Worm (Caenorhabditis elegans): ENCODE measurements around the gene sucg-1.

The sucg-1 gene

DNA sequence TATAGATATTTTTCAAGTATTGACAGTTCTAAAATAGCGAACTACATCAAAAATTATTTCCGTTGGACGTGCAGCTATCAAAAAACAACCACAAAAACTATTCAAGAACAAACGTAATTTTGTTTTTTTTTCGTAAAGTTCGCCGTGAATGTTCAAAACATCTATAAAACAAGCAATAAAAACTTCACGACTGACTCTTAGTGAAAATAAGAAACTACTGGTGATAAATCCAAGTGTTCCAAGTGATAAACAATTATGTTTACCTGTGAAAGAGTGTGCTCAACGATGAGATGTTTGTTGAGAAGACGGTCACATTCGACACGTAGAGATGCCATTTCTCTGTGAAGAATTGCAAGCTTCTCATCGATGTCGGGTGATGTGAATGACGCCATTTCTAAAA is 5.9 kb upstream of the sucg-1 start, which contains the start of gene C50F7.6:
Gene C50F7.6 (minus strand): TSS at position 394 of the 400 bp plus-strand sequence.
- TF ChIP-seq egl-5 (tag; optimal IDR thresholded peaks at IDR 0.05) = peak; percentile 53
- no peak for TF ChIP-seq ceh-82 (tag; optimal IDR thresholded peaks at IDR 0.05)
- TF ChIP-seq nhr-76 (tag; optimal IDR thresholded peaks at IDR 0.05) = no peak
- no peak for TF ChIP-seq elt-1 (tag; optimal IDR thresholded peaks at IDR 0.05)
- TF ChIP-seq nhr-28 (tag; optimal IDR thresholded peaks at IDR 0.05) = no peak
- no peak for TF ChIP-seq ZK546.5 (tag; optimal IDR thresholded peaks at IDR 0.05)
- no peak for TF ChIP-seq ceh-16 (tag; optimal IDR thresholded peaks at IDR 0.05)
- no peak for TF ChIP-seq lin-15B (tag; optimal IDR thresholded peaks at IDR 0.05)

DNA sequence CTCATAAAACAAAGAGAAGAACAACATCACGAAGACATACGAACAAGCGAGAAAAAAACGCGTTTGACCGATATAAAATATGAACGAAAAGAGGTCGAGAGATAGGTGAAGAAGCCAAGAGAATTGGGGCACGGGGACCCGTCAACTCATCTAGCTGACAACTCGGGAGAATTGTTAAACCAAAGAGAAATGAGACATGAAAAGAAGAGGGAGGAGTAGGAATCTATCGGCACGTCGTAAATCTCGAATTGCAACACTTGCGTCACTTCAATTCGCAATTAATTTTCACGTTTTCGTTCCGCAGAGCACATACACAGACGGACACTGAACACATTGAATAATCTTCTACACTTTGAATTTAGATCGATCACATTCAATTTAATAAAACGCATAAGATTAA is 5.2 kb upstream of the sucg-1 start:
- TF ChIP-seq egl-5 (tag; optimal IDR thresholded peaks at IDR 0.05) (peak; percentile 76), lsy-12 (tag; optimal IDR thresholded peaks at IDR 0.05) (no peak), pha-4 (tag; optimal IDR thresholded peaks at IDR 0.05) (no peak)

- no peak for TF ChIP-seq R02D3.7 (tag; optimal IDR thresholded peaks at IDR 0.05)
- peak; percentile 73 for TF ChIP-seq lin-39 (tag; optimal IDR thresholded peaks at IDR 0.05)
Observed at ce11 chrIV:7724912-7725311, 3.8 kb upstream of the sucg-1 start.

- TF ChIP-seq elt-2 (tag; optimal IDR thresholded peaks at IDR 0.05) = peak; percentile 56
- no peak for TF ChIP-seq nhr-25 (tag; optimal IDR thresholded peaks at IDR 0.05)
- peak; percentile 8 for TF ChIP-seq pqm-1 (tag; optimal IDR thresholded peaks at IDR 0.05)
Observed at ce11 chrIV:7726325-7726724, 2.4 kb upstream of the sucg-1 start, which contains the start of gene C50F7.5. C50F7.5 (plus strand) TSS chrIV:7726719.

DNA sequence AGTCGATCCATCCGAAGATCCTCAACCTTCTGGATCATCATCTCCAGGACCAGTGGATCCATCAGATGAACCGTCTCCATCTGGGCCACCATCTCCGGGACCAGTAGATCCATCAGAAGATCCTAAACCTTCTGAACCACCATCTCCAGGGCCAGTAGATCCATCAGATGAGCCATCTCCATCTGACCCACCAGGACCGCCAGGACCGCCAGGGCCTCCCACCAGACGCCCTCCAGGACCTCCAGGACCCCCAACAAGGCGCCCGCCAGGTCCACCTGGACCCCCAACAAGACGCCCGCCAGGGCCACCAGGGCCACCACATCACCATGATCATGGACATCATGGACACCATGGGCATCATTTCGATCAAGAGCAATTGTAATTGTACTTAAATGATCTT is 1.5 kb upstream of the sucg-1 start:
- TF ChIP-seq elt-2 (tag; optimal IDR thresholded peaks at IDR 0.05) = no peak
- TF ChIP-seq hmg-11 (tag; optimal IDR thresholded peaks at IDR 0.05) = no peak
- TF ChIP-seq sea-2 (GFP tag; optimal IDR thresholded peaks at IDR 0.05) = no peak
- no peak for TF ChIP-seq pha-4 (tag; optimal IDR thresholded peaks at IDR 0.05)
- no peak for TF ChIP-seq nhr-67 (tag; optimal IDR thresholded peaks at IDR 0.05)
- no peak for TF ChIP-seq ceh-16 (tag; optimal IDR thresholded peaks at IDR 0.05)
- TF ChIP-seq zag-1 (tag; optimal IDR thresholded peaks at IDR 0.05) = no peak
- TF ChIP-seq R02D3.7 (tag; optimal IDR thresholded peaks at IDR 0.05) = no peak
- no peak for TF ChIP-seq snpc-4 (tag; optimal IDR thresholded peaks at IDR 0.05)
- TF ChIP-seq elt-3 (tag; optimal IDR thresholded peaks at IDR 0.05) = no peak
- TF ChIP-seq pqm-1 (tag; optimal IDR thresholded peaks at IDR 0.05) = no peak
- TF ChIP-seq lsy-12 (tag; optimal IDR thresholded peaks at IDR 0.05) = no peak
- TF ChIP-seq nhr-23 (tag; optimal IDR thresholded peaks at IDR 0.05) = no peak
- TF ChIP-seq ceh-28 (tag; optimal IDR thresholded peaks at IDR 0.05) = no peak

ce11 chrIV:7731960-7732359 is 3.2 kb downstream of the sucg-1 start, which contains the start of the genes C50F7.9 and C50F7.3:
C50F7.9 (minus strand) TSS chrIV:7732060.
C50F7.3 (plus strand) TSS chrIV:7732329.
- no peak for TF ChIP-seq mdl-1 (tag; optimal IDR thresholded peaks at IDR 0.05)
- TF ChIP-seq ztf-11 (tag; optimal IDR thresholded peaks at IDR 0.05) = no peak
- TF ChIP-seq unc-62 (GFP tag; optimal IDR thresholded peaks at IDR 0.05) = no peak
- TF ChIP-seq jun-1 (tag; optimal IDR thresholded peaks at IDR 0.05) = no peak
- TF ChIP-seq lsy-12 (tag; optimal IDR thresholded peaks at IDR 0.05) = no peak
- no peak for TF ChIP-seq mml-1 (tag; optimal IDR thresholded peaks at IDR 0.05)
- TF ChIP-seq fkh-2 (tag; optimal IDR thresholded peaks at IDR 0.05) = no peak
- no peak for TF ChIP-seq nhr-25 (tag; optimal IDR thresholded peaks at IDR 0.05)
- TF ChIP-seq tbx-2 (tag; optimal IDR thresholded peaks at IDR 0.05) = no peak
- no peak for TF ChIP-seq nhr-11 (tag; optimal IDR thresholded peaks at IDR 0.05)
- no peak for TF ChIP-seq nhr-77 (tag; optimal IDR thresholded peaks at IDR 0.05)
- no peak for TF ChIP-seq aly-2 (tag; optimal IDR thresholded peaks at IDR 0.05)
- no peak for TF ChIP-seq fkh-10 (GFP tag; optimal IDR thresholded peaks at IDR 0.05)
- no peak for TF ChIP-seq ceh-16 (tag; optimal IDR thresholded peaks at IDR 0.05)

Data from whole organism, L3 larva.